Fruit fly (Drosophila melanogaster) S2 (cell line): ENCODE measurements around the gene snky.

Experiments
- CG8478 ChIP-seq: fragments of >200 bp; optimal IDR thresholded peaks from 2 replicates; lab custom pipeline; 2018
- CTCF ChIP-seq, 2 experiments: fragments of >200 bp; optimal IDR thresholded peaks; 2 replicates each; lab custom pipeline; 2018

Gene snky

dm6 chr3L:13182337-13182736 is 8.1 kb downstream of the snky start:
- TF ChIP-seq CTCF (optimal IDR thresholded peaks at IDR 0.05; lab: Kevin White, UChicago) (no peak), CG8478 (lab: Kevin White, UChicago) (no peak)

- no peak for TF ChIP-seq CG8478 (lab: Kevin White, UChicago)
- TF ChIP-seq CTCF (optimal IDR thresholded peaks at IDR 0.05; lab: Kevin White, UChicago), result no peak
These were observed 15.0 kb downstream of the snky start for dm6 chr3L:13189280-13189679.

DNA sequence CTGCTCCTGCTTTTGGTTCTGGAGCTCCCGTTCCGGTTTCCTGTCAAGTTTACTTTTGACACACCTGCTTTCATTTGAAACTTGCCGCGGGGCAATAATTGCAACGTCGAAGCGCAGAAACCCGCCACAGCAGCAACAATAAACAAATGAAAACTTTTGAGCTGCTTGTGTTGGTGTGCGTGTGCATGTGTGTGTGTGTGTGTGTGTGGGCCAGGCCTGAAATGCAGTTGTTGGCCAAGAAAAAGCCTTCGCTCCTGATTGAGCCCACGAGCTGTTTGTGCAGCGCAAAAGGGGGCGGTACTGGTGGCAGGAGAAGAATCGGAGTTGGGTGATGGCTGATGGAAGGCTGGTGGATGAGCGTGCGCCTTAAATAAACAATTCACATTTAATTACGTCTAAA is 22.0 kb downstream of the snky start:
- TF ChIP-seq CG8478 (lab: Kevin White, UChicago) (no peak), CTCF (optimal IDR thresholded peaks at IDR 0.05; lab: Kevin White, UChicago) (no peak)

DNA sequence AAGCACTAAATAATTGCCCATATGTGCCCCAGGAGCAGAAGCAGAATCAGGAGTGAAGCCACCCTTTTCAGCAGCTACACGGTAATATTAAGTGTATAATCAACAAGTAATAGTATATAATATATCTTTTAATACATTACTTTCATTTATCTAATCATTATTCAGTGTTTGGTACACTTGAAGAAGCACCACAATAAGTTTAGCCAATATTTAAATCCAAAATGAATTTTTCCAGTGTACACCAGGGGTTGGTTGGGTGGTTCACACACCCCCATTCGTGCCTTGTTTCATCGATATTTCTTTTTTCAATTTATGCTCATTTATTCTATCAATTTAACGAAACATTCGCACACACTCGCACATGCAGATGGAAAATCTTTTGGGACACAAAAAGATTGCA is 23.3 kb downstream of the snky start:
- no peak for TF ChIP-seq CTCF (optimal IDR thresholded peaks at IDR 0.05; lab: Kevin White, UChicago)
- no peak for TF ChIP-seq CG8478 (lab: Kevin White, UChicago)

- TF ChIP-seq CG8478 (lab: Kevin White, UChicago) (no peak), CTCF (optimal IDR thresholded peaks at IDR 0.05; lab: Kevin White, UChicago) (no peak)
These were observed 35.9 kb downstream of the snky start for dm6 chr3L:13210041-13210639.

- no peak for TF ChIP-seq CG8478 (lab: Kevin White, UChicago)
- no peak for TF ChIP-seq CTCF (optimal IDR thresholded peaks at IDR 0.05; lab: Kevin White, UChicago)
These were observed 36.9 kb downstream of the snky start for dm6 chr3L:13211085-13211759.

DNA sequence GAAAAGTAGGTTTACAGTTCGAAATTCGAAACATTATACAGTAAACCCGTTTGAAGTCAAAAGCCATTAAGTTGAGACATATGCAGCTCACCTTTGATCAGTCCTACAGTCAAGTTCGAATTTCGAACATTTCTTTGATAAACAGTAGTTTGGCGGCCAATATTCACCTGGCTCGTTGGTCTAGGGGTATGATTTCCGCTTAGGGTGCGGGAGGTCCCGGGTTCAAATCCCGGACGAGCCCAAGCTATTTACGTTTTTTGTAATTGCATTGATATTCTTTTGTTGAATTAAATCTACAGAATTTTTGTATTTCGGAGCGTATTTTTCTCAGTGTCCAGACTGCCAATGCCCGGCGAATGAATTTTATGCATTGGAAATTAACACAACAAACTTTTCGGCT is 37.9 kb downstream of the snky start:
- TF ChIP-seq CTCF (optimal IDR thresholded peaks at IDR 0.05; lab: Kevin White, UChicago), result no peak
- no peak for TF ChIP-seq CG8478 (lab: Kevin White, UChicago)

DNA sequence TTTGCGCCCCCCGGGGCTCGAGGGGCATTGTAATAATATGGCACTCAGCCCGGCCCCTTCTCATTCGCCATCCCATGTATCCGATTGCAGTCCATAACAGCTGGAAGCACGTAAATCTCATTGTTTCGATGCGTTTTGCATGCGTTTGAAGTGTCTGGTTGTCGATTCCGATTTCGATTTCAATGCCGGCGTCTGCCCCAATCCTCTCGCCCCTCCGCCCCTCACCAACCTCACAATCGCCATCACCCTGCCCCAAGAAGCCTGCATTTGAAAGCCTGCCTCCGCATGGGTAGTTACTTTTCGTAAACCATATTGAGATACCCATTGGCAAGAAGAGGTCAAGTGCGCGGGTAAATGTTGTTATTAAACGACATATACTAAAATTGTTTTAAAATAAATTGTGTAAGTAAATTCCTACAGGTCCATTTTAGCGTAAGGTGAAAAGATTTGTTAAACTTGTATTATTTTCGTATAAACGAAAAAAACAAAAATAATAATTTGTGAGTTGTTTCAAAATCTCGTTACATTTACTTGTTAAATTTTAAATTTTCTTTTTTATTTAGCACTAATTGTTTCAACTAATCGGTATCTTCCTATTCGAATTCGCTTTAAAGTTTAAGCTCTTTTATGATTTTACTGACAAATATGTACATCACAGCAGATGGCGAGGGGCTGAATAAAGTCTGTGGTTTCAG is 38.5 kb downstream of the snky start:
- no peak for TF ChIP-seq CTCF (optimal IDR thresholded peaks at IDR 0.05; lab: Kevin White, UChicago)
- TF ChIP-seq CG8478 (lab: Kevin White, UChicago), result no peak

DNA sequence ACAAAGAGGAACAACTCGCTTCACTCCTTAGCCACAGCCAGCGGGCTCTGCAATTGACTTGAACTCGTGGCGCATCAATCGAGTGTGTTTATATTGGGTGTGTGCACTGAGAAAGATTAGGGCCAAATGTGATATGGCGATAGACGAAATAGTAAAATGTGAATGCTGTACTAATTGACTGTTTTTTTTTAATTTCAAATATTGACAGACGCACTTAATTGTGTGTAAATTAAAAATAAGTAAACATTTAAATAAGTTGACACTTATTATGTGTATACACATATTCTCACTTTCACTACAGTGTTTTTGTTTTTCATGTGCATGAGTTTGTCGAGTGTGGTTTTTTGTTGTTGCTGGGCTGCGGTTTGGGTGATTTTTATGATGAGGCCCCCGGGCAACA is 39.1 kb downstream of the snky start:
- TF ChIP-seq CTCF (optimal IDR thresholded peaks at IDR 0.05; lab: Kevin White, UChicago) (no peak), CG8478 (lab: Kevin White, UChicago) (no peak)

- TF ChIP-seq CG8478 (lab: Kevin White, UChicago) (no peak), CTCF (optimal IDR thresholded peaks at IDR 0.05; lab: Kevin White, UChicago) (no peak)
These were observed 40.5 kb downstream of the snky start for dm6 chr3L:13214603-13215453.

- TF ChIP-seq CTCF (optimal IDR thresholded peaks at IDR 0.05; lab: Kevin White, UChicago) (no peak), CG8478 (lab: Kevin White, UChicago) (no peak)
These were observed 43.1 kb downstream of the snky start for dm6 chr3L:13217395-13217794.

DNA sequence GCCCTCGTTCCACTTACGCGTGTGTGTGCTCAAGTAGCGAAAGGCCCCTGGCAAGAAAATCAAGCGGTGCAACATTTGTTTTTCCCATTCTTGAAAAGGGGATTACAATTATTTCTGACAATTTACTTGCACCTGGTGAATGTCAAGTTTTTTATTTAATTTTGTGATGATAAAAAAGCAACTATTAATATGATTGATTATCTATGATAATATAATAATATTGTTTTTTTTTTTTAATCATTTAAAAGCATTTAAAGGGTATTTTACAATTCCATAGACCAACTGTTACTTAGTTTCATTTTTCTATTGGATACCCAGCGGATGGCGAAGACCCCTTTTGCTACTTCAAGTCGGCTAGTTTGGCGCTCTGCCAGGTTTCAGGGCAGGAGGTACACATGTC is 43.7 kb downstream of the snky start:
- TF ChIP-seq CTCF (optimal IDR thresholded peaks at IDR 0.05; lab: Kevin White, UChicago) (no peak), CG8478 (lab: Kevin White, UChicago) (no peak)

dm6 chr3L:13223360-13224028 is 49.2 kb downstream of the snky start:
- TF ChIP-seq CTCF (optimal IDR thresholded peaks at IDR 0.05; lab: Kevin White, UChicago) (no peak), CG8478 (lab: Kevin White, UChicago) (no peak)
